Worm (Caenorhabditis elegans): ENCODE data around the gene acbp-5.

DNA sequence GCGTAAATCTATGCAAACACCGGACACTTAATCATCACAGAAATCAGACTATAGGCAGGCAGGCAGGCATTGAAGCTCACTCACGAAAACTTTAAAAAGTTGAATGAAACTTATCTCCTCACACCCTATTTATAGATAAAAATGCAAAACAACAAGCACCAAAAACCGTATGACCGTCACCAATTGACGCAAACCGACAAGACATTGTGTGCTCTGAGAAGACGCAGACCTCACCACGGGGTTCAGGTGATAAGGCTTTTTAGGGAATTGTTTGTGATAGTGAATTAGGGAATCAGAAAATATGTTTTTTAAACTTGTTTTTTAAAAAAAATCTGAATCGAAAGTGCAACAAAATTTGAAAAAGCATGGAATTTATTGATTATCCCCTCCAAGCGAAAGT, 14.8 kb downstream of the acbp-5 start, which contains the start of gene T12D8.5:
- TF ChIP-seq mel-28 (tag; optimal IDR thresholded peaks at IDR 0.05; ENCODE audit: borderline replicate concordance) (no peak), die-1 (tag; optimal IDR thresholded peaks at IDR 0.05) (no peak), unc-62 (GFP tag; optimal IDR thresholded peaks at IDR 0.05) (no peak), bed-1 (GFP tag; IDR thresholded peaks at IDR 0.05) (no peak), ceh-79 (tag; optimal IDR thresholded peaks at IDR 0.05) (no peak), gei-17 (GFP tag; optimal IDR thresholded peaks at IDR 0.05) (no peak), tbp1 (GFP tag; optimal IDR thresholded peaks at IDR 0.05) (no peak), ama-1 (optimal IDR thresholded peaks at IDR 0.05) (no peak), ama-1 (GFP tag; optimal IDR thresholded peaks at IDR 0.05) (no peak), F55B11.4 (tag; optimal IDR thresholded peaks at IDR 0.05; ENCODE audit: borderline replicate concordance, insufficient read depth) (no peak), F52B5.7 (tag; optimal IDR thresholded peaks at IDR 0.05) (no peak), atf-7 (tag; optimal IDR thresholded peaks at IDR 0.05) (no peak), Y56A3A.18 (GFP tag; IDR thresholded peaks at IDR 0.05) (no peak)

Data from whole organism, young adult.